Worm (Caenorhabditis elegans) whole organism, midembryonic: Measurements from ENCODE around the gene Y38H6C.13.

ENCODE experiments used
- T22C8.4 ChIP-seq: fragments of 200-800 bp; sonication (Bioruptor generic); IDR thresholded peaks from 2 replicates; pipeline ENCODE4 v1.3.6; 2022; ENCODE audit warnings: missing genetic modification characterization, missing compliant biosample characterization
- cog-1 ChIP-seq: sonication (generic microtip); optimal IDR thresholded peaks from 2 replicates; lab custom pipeline; 2016; ENCODE audit warnings: missing genetic modification characterization, missing compliant biosample characterization
- flt-1 ChIP-seq: fragments of 200-800 bp; sonication (Bioruptor generic); IDR thresholded peaks from 2 replicates; pipeline ENCODE4 v1.3.6; 2022; ENCODE audit warnings: missing genetic modification characterization, missing compliant biosample characterization
- klf-2 ChIP-seq: fragments of 200-800 bp; sonication (Bioruptor generic); conservative IDR thresholded peaks from 2 replicates; pipeline ENCODE4 v1.3.6; 2022; ENCODE audit warnings: missing genetic modification reagents, missing genetic modification characterization, missing compliant biosample characterization
- med-1 ChIP-seq: sonication (generic microtip); optimal IDR thresholded peaks from 2 replicates; lab custom pipeline; 2017; ENCODE audit warnings: missing genetic modification characterization, mild to moderate bottlenecking, missing compliant biosample characterization, antibody characterized with exemption, missing genetic modification reagents; ENCODE audit not compliant: insufficient read depth
- ref-1 ChIP-seq: fragments of 200-800 bp; sonication (Bioruptor generic); conservative IDR thresholded peaks from 2 replicates; pipeline ENCODE4 v1.3.6; 2022; ENCODE audit warnings: missing genetic modification reagents, missing genetic modification characterization, missing compliant biosample characterization
- tab-1 ChIP-seq: fragments of 200-800 bp; sonication (Bioruptor generic); IDR thresholded peaks from 2 replicates; pipeline ENCODE4 v1.3.6; 2022; ENCODE audit warnings: missing genetic modification characterization, missing compliant biosample characterization
- ztf-23 ChIP-seq: fragments of 200-800 bp; sonication (Bioruptor generic); IDR thresholded peaks from 2 replicates; pipeline ENCODE4 v1.3.6; 2022; ENCODE audit warnings: missing genetic modification reagents, missing genetic modification characterization, missing compliant biosample characterization
- ztf-29 ChIP-seq: fragments of 200-800 bp; sonication (Bioruptor generic); IDR thresholded peaks from 2 replicates; pipeline ENCODE4 v1.3.6; 2022; ENCODE audit warnings: missing genetic modification reagents, missing genetic modification characterization, missing compliant biosample characterization

The Y38H6C.13 gene

DNA sequence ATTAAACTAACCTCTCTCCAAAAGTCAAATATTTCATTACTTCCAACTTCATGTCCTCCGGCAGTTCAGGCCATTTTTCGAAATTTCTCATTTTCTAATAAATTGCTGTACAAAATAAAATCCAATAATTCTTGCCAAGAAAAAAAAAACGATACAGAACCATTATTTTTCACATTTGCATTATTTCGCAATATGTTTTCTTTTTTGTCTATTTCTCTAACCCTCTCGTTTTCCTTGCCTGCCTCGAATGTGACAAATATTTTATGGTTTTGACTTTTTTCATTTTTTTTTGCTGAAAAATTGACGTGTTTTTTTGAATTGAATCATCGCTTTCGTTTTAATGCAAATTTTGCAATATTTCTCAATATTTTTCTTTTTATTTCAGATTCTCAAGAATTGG lies 5.4 kb upstream of the Y38H6C.13 start, which contains the start of the genes Y38H6C.9 and fbxa-150:
Gene Y38H6C.9 (minus strand): TSS at position 52 of the 400 bp plus-strand sequence.
Gene fbxa-150 (plus strand): TSS at position 380 of the 400 bp plus-strand sequence.
- TF ChIP-seq cog-1 (tag; lab: Kevin White, UChicago) (no peak), klf-2 (GFP tag; lab: Robert Waterston, UW) (no peak), tab-1 (GFP tag; lab: Robert Waterston, UW) (no peak), med-1 (GFP tag; lab: Kevin White, UChicago) (no peak), ztf-23 (GFP tag; lab: Robert Waterston, UW) (no peak), flt-1 (GFP tag; lab: Robert Waterston, UW) (no peak), T22C8.4 (GFP tag; lab: Robert Waterston, UW) (no peak), ref-1 (GFP tag; lab: Robert Waterston, UW) (no peak), ztf-29 (GFP tag; lab: Robert Waterston, UW) (no peak)

DNA sequence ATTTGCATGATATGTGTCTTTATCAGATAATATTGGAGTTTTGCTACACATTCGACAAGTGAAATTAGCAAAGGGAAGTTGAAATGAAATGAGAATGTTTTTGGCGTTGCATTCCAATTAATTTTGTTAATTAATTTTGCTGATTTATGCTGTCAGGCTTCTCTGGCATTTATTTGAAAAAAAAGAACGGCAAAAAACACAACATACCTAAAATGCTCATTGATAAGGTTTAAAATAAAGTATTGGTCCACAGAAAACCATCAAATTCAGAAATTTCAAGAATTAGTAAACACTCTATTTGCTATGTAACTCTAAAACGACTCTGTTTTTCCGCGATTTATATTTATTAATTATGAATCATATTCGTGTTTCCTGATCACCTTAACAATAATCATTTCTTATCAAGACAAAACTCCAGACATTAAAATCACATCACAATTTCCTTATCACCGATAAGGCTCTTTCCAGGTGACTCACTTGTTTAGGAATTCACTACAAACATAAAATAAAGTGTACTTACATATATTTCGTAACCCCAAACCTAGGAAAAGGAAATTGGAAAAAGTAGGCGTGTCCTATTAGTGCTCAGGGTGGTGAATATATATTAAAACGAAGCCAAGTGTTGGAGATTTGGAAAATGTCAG lies 1.7 kb upstream of the Y38H6C.13 start, which contains the start of the genes srh-166 and Y38H6C.24:
Gene srh-166 (minus strand): TSS at position 51 of the 644 bp plus-strand sequence.
Gene Y38H6C.24 (plus strand): TSS at position 620 of the 644 bp plus-strand sequence.
- TF ChIP-seq ref-1 (GFP tag; lab: Robert Waterston, UW) (no peak), klf-2 (GFP tag; lab: Robert Waterston, UW) (no peak), cog-1 (tag; lab: Kevin White, UChicago) (no peak), ztf-29 (GFP tag; lab: Robert Waterston, UW) (no peak), med-1 (GFP tag; lab: Kevin White, UChicago) (no peak), flt-1 (GFP tag; lab: Robert Waterston, UW) (no peak), tab-1 (GFP tag; lab: Robert Waterston, UW) (no peak), T22C8.4 (GFP tag; lab: Robert Waterston, UW) (no peak), ztf-23 (GFP tag; lab: Robert Waterston, UW) (no peak)

DNA sequence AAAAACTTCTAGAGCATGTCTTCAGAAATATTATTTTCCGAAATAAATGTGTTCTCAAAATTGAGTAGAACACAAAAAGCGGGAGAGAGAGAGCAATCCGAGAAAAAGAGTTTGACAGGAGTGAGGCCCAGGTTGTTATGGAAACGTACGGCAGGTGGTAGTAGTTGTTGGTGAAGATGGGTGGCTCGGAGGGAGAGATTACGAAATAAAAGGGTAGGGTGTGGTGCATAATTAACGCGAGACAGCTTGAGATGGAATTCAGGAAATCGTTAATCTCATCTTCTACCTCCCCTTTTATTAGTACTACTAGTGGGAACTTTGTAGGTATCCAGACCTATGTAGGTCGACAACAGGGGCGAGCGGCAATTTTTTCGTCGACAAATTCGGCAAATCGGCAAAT lies 6.5 kb downstream of the Y38H6C.13 start, which contains the start of gene famh-161:
Gene famh-161 (minus strand): TSS at position 101 of the 400 bp plus-strand sequence.
- no peak for TF ChIP-seq ref-1 (GFP tag; lab: Robert Waterston, UW)
- no peak for TF ChIP-seq tab-1 (GFP tag; lab: Robert Waterston, UW)
- no peak for TF ChIP-seq klf-2 (GFP tag; lab: Robert Waterston, UW)
- no peak for TF ChIP-seq cog-1 (tag; lab: Kevin White, UChicago)
- TF ChIP-seq ztf-23 (GFP tag; lab: Robert Waterston, UW): no peak
- no peak for TF ChIP-seq T22C8.4 (GFP tag; lab: Robert Waterston, UW)
- no peak for TF ChIP-seq med-1 (GFP tag; lab: Kevin White, UChicago)
- TF ChIP-seq flt-1 (GFP tag; lab: Robert Waterston, UW): no peak
- no peak for TF ChIP-seq ztf-29 (GFP tag; lab: Robert Waterston, UW)

ce11 chrV:20536208-20536607 lies 8.6 kb downstream of the Y38H6C.13 start, which contains the start of gene Y38H6C.15:
Y38H6C.15 (minus strand) TSS chrV:20536308.
- TF ChIP-seq ztf-29 (GFP tag; lab: Robert Waterston, UW) (no peak), klf-2 (GFP tag; lab: Robert Waterston, UW) (no peak)

- no peak for TF ChIP-seq ztf-23 (GFP tag; lab: Robert Waterston, UW)
- TF ChIP-seq ref-1 (GFP tag; lab: Robert Waterston, UW): no peak
- TF ChIP-seq tab-1 (GFP tag; lab: Robert Waterston, UW): no peak
- no peak for TF ChIP-seq flt-1 (GFP tag; lab: Robert Waterston, UW)
- no peak for TF ChIP-seq med-1 (GFP tag; lab: Kevin White, UChicago)
- TF ChIP-seq cog-1 (tag; lab: Kevin White, UChicago): no peak
- TF ChIP-seq ztf-29 (GFP tag; lab: Robert Waterston, UW): no peak
- TF ChIP-seq T22C8.4 (GFP tag; lab: Robert Waterston, UW): no peak
- TF ChIP-seq klf-2 (GFP tag; lab: Robert Waterston, UW): no peak
These were observed 11.5 kb downstream of the Y38H6C.13 start, which contains the start of gene Y38H6C.16 for ce11 chrV:20539055-20539454. Y38H6C.16 (minus strand) TSS chrV:20539347.

- TF ChIP-seq flt-1 (GFP tag; lab: Robert Waterston, UW) (no peak), tab-1 (GFP tag; lab: Robert Waterston, UW) (no peak), ztf-29 (GFP tag; lab: Robert Waterston, UW) (no peak), med-1 (GFP tag; lab: Kevin White, UChicago) (no peak), ztf-23 (GFP tag; lab: Robert Waterston, UW) (no peak), T22C8.4 (GFP tag; lab: Robert Waterston, UW) (no peak), klf-2 (GFP tag; lab: Robert Waterston, UW) (no peak), ref-1 (GFP tag; lab: Robert Waterston, UW) (no peak), cog-1 (tag; lab: Kevin White, UChicago) (no peak)
These were observed 16.5 kb downstream of the Y38H6C.13 start, which contains the start of gene slc-36.3 for ce11 chrV:20544092-20544491. slc-36.3 (minus strand) TSS chrV:20544192.

DNA sequence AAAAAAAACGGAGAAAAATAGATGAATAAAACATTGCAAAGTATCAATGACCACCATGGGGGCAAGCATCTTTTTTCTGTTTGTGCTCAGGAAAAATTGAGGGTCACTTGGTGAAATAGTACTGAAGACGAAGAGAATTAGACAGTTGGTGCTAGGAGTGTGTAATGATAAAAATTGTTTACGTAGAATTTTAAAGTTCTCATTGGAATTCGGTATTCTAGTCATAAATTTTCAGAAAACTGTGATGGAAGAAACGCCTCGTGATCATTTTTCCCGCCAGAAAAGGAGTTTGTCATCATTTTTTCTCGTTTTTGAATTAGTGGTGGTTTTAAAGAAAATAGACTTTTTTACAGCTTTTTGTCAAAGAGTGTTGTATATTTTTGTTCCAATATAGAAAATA lies 17.0 kb downstream of the Y38H6C.13 start:
- TF ChIP-seq T22C8.4 (GFP tag; lab: Robert Waterston, UW) (no peak), ztf-23 (GFP tag; lab: Robert Waterston, UW) (no peak), ref-1 (GFP tag; lab: Robert Waterston, UW) (no peak), klf-2 (GFP tag; lab: Robert Waterston, UW) (no peak), ztf-29 (GFP tag; lab: Robert Waterston, UW) (no peak), tab-1 (GFP tag; lab: Robert Waterston, UW) (no peak), flt-1 (GFP tag; lab: Robert Waterston, UW) (no peak), med-1 (GFP tag; lab: Kevin White, UChicago) (no peak), cog-1 (tag; lab: Kevin White, UChicago) (no peak)

- TF ChIP-seq cog-1 (tag; lab: Kevin White, UChicago) (no peak), flt-1 (GFP tag; lab: Robert Waterston, UW) (no peak), T22C8.4 (GFP tag; lab: Robert Waterston, UW) (no peak), tab-1 (GFP tag; lab: Robert Waterston, UW) (no peak), med-1 (GFP tag; lab: Kevin White, UChicago) (no peak), klf-2 (GFP tag; lab: Robert Waterston, UW) (no peak), ztf-23 (GFP tag; lab: Robert Waterston, UW) (no peak), ref-1 (GFP tag; lab: Robert Waterston, UW) (no peak), ztf-29 (GFP tag; lab: Robert Waterston, UW) (no peak)
These were observed 18.1 kb downstream of the Y38H6C.13 start for ce11 chrV:20545742-20546141.
